Fruit fly (Drosophila melanogaster) whole organism, embryonic: ENCODE results near the gene CG46465.
A peak's percentile ranks its signal among the peaks of the same experiment; 100 is the strongest.

Source experiments
- CG10274 ChIP-seq: fragments of 200-800 bp; sonication (Bioruptor generic); optimal IDR thresholded peaks from 3 replicates; lab custom pipeline; 2017; ENCODE audit warnings: missing biosample characterization, mild to moderate bottlenecking, missing genetic modification characterization
- CG11247 ChIP-seq: fragments of 200-800 bp; sonication (Bioruptor generic); IDR thresholded peaks from 2 replicates; pipeline ENCODE4 v1.3.6; 2022; ENCODE audit warnings: missing biosample characterization, missing genetic modification characterization
- CG12071 ChIP-seq: fragments of 200-800 bp; sonication (Bioruptor generic); optimal IDR thresholded peaks from 3 replicates; lab custom pipeline; 2018; ENCODE audit warnings: missing biosample characterization, mild to moderate bottlenecking, missing genetic modification characterization
- CG12299 ChIP-seq: fragments of 200-800 bp; sonication (Bioruptor generic); optimal IDR thresholded peaks from 2 replicates; lab custom pipeline; 2018; ENCODE audit warnings: missing biosample characterization, mild to moderate bottlenecking, missing genetic modification characterization
- CG16815 ChIP-seq: fragments of 200-800 bp; sonication (Bioruptor generic); optimal IDR thresholded peaks from 3 replicates; lab custom pipeline; 2017; ENCODE audit warnings: missing biosample characterization, mild to moderate bottlenecking, missing genetic modification characterization
- CG17186 ChIP-seq: fragments of 200-800 bp; sonication (Bioruptor generic); optimal IDR thresholded peaks from 3 replicates; lab custom pipeline; 2017; ENCODE audit warnings: missing biosample characterization, missing genetic modification reagents, missing genetic modification characterization
- CG17328 ChIP-seq: fragments of 200-800 bp; sonication (Bioruptor generic); IDR thresholded peaks from 2 replicates; pipeline ENCODE4 v1.3.6; 2022; ENCODE audit warnings: missing biosample characterization, missing genetic modification characterization
- CG18599 ChIP-seq: fragments of 200-800 bp; sonication (Bioruptor generic); optimal IDR thresholded peaks from 3 replicates; lab custom pipeline; 2017; ENCODE audit warnings: missing biosample characterization, missing genetic modification characterization, mild to moderate bottlenecking, moderate library complexity, missing genetic modification reagents
- CG2202 ChIP-seq: fragments of 200-800 bp; sonication (Bioruptor generic); optimal IDR thresholded peaks from 2 replicates; lab custom pipeline; 2018; ENCODE audit warnings: missing biosample characterization, mild to moderate bottlenecking, missing genetic modification characterization
- CG30020 ChIP-seq: fragments of 200-800 bp; optimal IDR thresholded peaks from 2 replicates; lab custom pipeline; 2019; ENCODE audit warnings: missing biosample characterization, mild to moderate bottlenecking, missing genetic modification characterization, moderate library complexity
- CG31388 ChIP-seq: fragments of 200-800 bp; sonication (Bioruptor generic); optimal IDR thresholded peaks from 2 replicates; lab custom pipeline; 2016; ENCODE audit warnings: missing biosample characterization, missing genetic modification characterization
- CG31441 ChIP-seq: fragments of 200-800 bp; sonication (Bioruptor generic); IDR thresholded peaks from 2 replicates; pipeline ENCODE4 v1.3.6; 2022; ENCODE audit warnings: missing biosample characterization, missing genetic modification characterization
- CG32772 ChIP-seq: fragments of 200-800 bp; sonication (Bioruptor generic); IDR thresholded peaks from 2 replicates; pipeline ENCODE4 v1.3.6; 2022; ENCODE audit warnings: missing biosample characterization, missing genetic modification characterization
- CG3407 ChIP-seq: fragments of 200-800 bp; sonication (Bioruptor generic); optimal IDR thresholded peaks from 2 replicates; lab custom pipeline; 2018; ENCODE audit warnings: missing biosample characterization, mild to moderate bottlenecking, missing genetic modification characterization
- CG5953 ChIP-seq: fragments of 200-800 bp; sonication (Bioruptor generic); IDR thresholded peaks from 2 replicates; pipeline ENCODE4 v1.3.6; 2022; ENCODE audit warnings: missing biosample characterization, missing genetic modification characterization
- CG6791 ChIP-seq: fragments of 200-800 bp; sonication (Bioruptor generic); IDR thresholded peaks from 3 replicates; pipeline ENCODE4 v1.3.6; 2022; ENCODE audit warnings: missing biosample characterization, missing genetic modification characterization; ENCODE audit not compliant: partially characterized antibody
- CG7556 ChIP-seq: fragments of 200-800 bp; sonication (Bioruptor generic); optimal IDR thresholded peaks from 2 replicates; lab custom pipeline; 2017; ENCODE audit warnings: missing biosample characterization, mild to moderate bottlenecking, missing genetic modification characterization
- CG7928 ChIP-seq: fragments of 200-800 bp; sonication (Bioruptor generic); optimal IDR thresholded peaks from 2 replicates; lab custom pipeline; 2017; ENCODE audit warnings: missing biosample characterization, mild to moderate bottlenecking, missing genetic modification characterization
- CG9932 ChIP-seq: fragments of 200-800 bp; sonication (Bioruptor generic); IDR thresholded peaks from 2 replicates; pipeline ENCODE4 v1.3.6; 2022; ENCODE audit warnings: missing biosample characterization, missing genetic modification characterization
- Chrac-16 ChIP-seq: fragments of 200-800 bp; sonication (Bioruptor generic); optimal IDR thresholded peaks from 3 replicates; lab custom pipeline; 2016; ENCODE audit warnings: missing biosample characterization, missing genetic modification characterization
- D ChIP-seq, 2 experiments: fragments of 200-800 bp in 1 of 2; fragments of >200 bp in 1 of 2; sonication (Bioruptor generic) in 1 of 2; optimal IDR thresholded peaks; 2 replicates in 1 of 2; 3 replicates in 1 of 2; lab custom pipeline; 2017; ENCODE audit warnings: mild to moderate bottlenecking in 1 of 2, missing biosample characterization in 1 of 2, missing genetic modification characterization in 1 of 2, missing genetic modification reagents in 1 of 2
- Dbx ChIP-seq: fragments of 200-800 bp; sonication (Bioruptor generic); IDR thresholded peaks from 3 replicates; pipeline ENCODE4 v1.3.6; 2022; ENCODE audit warnings: missing biosample characterization, missing genetic modification characterization
- Dip3 ChIP-seq: fragments of 200-800 bp; sonication (Bioruptor generic); optimal IDR thresholded peaks from 3 replicates; lab custom pipeline; 2016; ENCODE audit warnings: missing biosample characterization, missing genetic modification characterization
- Doc3 ChIP-seq: fragments of 200-800 bp; sonication (Bioruptor generic); IDR thresholded peaks from 3 replicates; pipeline ENCODE4 v1.3.6; 2022; ENCODE audit warnings: missing biosample characterization, missing genetic modification characterization; ENCODE audit not compliant: partially characterized antibody
- Elba2 ChIP-seq: fragments of 200-800 bp; sonication (Bioruptor generic); optimal IDR thresholded peaks from 3 replicates; lab custom pipeline; 2016; ENCODE audit warnings: missing biosample characterization, missing genetic modification characterization
- MTF-1 ChIP-seq: fragments of 200-800 bp; sonication (Bioruptor generic); optimal IDR thresholded peaks from 2 replicates; lab custom pipeline; 2018; ENCODE audit warnings: missing biosample characterization, mild to moderate bottlenecking, missing genetic modification characterization, borderline replicate concordance
- Ptx1 ChIP-seq: fragments of 200-800 bp; sonication (Bioruptor generic); IDR thresholded peaks from 2 replicates; pipeline ENCODE4 v1.3.6; 2022; ENCODE audit warnings: missing biosample characterization, missing genetic modification characterization
- Sry-δ ChIP-seq: fragments of 200-800 bp; sonication (Bioruptor generic); optimal IDR thresholded peaks from 2 replicates; lab custom pipeline; 2016; ENCODE audit warnings: missing biosample characterization, missing genetic modification characterization
- Tbp ChIP-seq: fragments of >200 bp; optimal IDR thresholded peaks from 2 replicates; lab custom pipeline; 2018; ENCODE audit warnings: missing biosample characterization, missing genetic modification characterization
- Xrp1 ChIP-seq: fragments of 200-800 bp; sonication (Bioruptor generic); IDR thresholded peaks from 2 replicates; pipeline ENCODE4 v1.3.6; 2022; ENCODE audit warnings: missing biosample characterization, missing genetic modification characterization
- ac ChIP-seq: fragments of 200-800 bp; sonication (Bioruptor generic); optimal IDR thresholded peaks from 3 replicates; lab custom pipeline; 2017; ENCODE audit warnings: missing biosample characterization, mild to moderate bottlenecking, missing genetic modification characterization
- al ChIP-seq: fragments of 200-800 bp; sonication (Bioruptor generic); IDR thresholded peaks from 2 replicates; pipeline ENCODE4 v1.3.6; 2022; ENCODE audit warnings: missing biosample characterization, missing genetic modification characterization
- ato ChIP-seq: fragments of 200-800 bp; sonication (Bioruptor generic); IDR thresholded peaks from 2 replicates; pipeline ENCODE4 v1.3.6; 2022; ENCODE audit warnings: missing biosample characterization, missing genetic modification characterization; ENCODE audit not compliant: partially characterized antibody
- bsh ChIP-seq, 2 experiments: fragments of 200-800 bp; sonication (Bioruptor generic); optimal IDR thresholded peaks; 2 replicates each; lab custom pipeline; 2017 to 2018; ENCODE audit warnings: mild to moderate bottlenecking in 2 of 2, missing biosample characterization in 2 of 2, missing genetic modification characterization in 2 of 2, moderate library complexity in 1 of 2
- chm ChIP-seq: fragments of 200-800 bp; sonication (Bioruptor generic); IDR thresholded peaks from 2 replicates; pipeline ENCODE4 v1.3.6; 2022; ENCODE audit warnings: missing biosample characterization, missing genetic modification characterization
- esg ChIP-seq: fragments of 200-800 bp; sonication (Bioruptor generic); conservative IDR thresholded peaks from 2 replicates; pipeline ENCODE4 v1.3.6; 2022; ENCODE audit warnings: missing biosample characterization, missing genetic modification characterization
- ewg ChIP-seq: fragments of 200-800 bp; sonication (Bioruptor generic); optimal IDR thresholded peaks from 3 replicates; lab custom pipeline; 2017; ENCODE audit warnings: mild to moderate bottlenecking, missing biosample characterization, missing genetic modification reagents, missing genetic modification characterization
- gsb-n ChIP-seq: fragments of 200-800 bp; sonication (Bioruptor generic); optimal IDR thresholded peaks from 3 replicates; lab custom pipeline; 2018; ENCODE audit warnings: missing biosample characterization, mild to moderate bottlenecking, missing genetic modification characterization
- hth ChIP-seq: fragments of >200 bp; optimal IDR thresholded peaks from 2 replicates; lab custom pipeline; 2017; ENCODE audit warnings: inconsistent platforms
- luna ChIP-seq: fragments of 200-800 bp; sonication (Bioruptor generic); optimal IDR thresholded peaks from 2 replicates; lab custom pipeline; 2016; ENCODE audit warnings: missing biosample characterization, missing genetic modification characterization
- onecut ChIP-seq: fragments of 200-800 bp; sonication (Bioruptor generic); IDR thresholded peaks from 2 replicates; pipeline ENCODE4 v1.3.6; 2022; ENCODE audit warnings: missing biosample characterization, missing genetic modification characterization
- p53 ChIP-seq: fragments of 200-800 bp; sonication (Bioruptor generic); optimal IDR thresholded peaks from 2 replicates; lab custom pipeline; 2016; ENCODE audit warnings: missing biosample characterization, missing genetic modification characterization
- pfk ChIP-seq: fragments of 200-800 bp; sonication (Bioruptor generic); optimal IDR thresholded peaks from 2 replicates; lab custom pipeline; 2018; ENCODE audit warnings: missing biosample characterization, mild to moderate bottlenecking, missing genetic modification characterization, moderate library complexity
- pho ChIP-seq: fragments of 200-800 bp; sonication (Bioruptor generic); optimal IDR thresholded peaks from 2 replicates; lab custom pipeline; 2016; ENCODE audit warnings: missing biosample characterization, missing genetic modification characterization
- sd ChIP-seq: fragments of 200-800 bp; sonication (Bioruptor generic); optimal IDR thresholded peaks from 3 replicates; lab custom pipeline; 2018; ENCODE audit warnings: missing biosample characterization, mild to moderate bottlenecking, missing genetic modification characterization, moderate library complexity
- sens ChIP-seq: fragments of 200-800 bp; sonication (Bioruptor generic); peaks from one replicate; lab custom pipeline; 2016; ENCODE audit warnings: missing biosample characterization, missing genetic modification characterization
- slou ChIP-seq: fragments of 200-800 bp; sonication (Bioruptor generic); optimal IDR thresholded peaks from 3 replicates; lab custom pipeline; 2016; ENCODE audit warnings: missing biosample characterization, missing genetic modification characterization
- slp2 ChIP-seq: fragments of 200-800 bp; sonication (Bioruptor generic); optimal IDR thresholded peaks from 2 replicates; lab custom pipeline; 2016; ENCODE audit warnings: missing biosample characterization, missing genetic modification characterization
- tio ChIP-seq: fragments of 200-800 bp; sonication (Bioruptor generic); optimal IDR thresholded peaks from 2 replicates; lab custom pipeline; 2017; ENCODE audit warnings: missing biosample characterization, missing genetic modification characterization, inconsistent platforms
- unc-4 ChIP-seq: fragments of 200-800 bp; sonication (Bioruptor generic); IDR thresholded peaks from 2 replicates; pipeline ENCODE4 v1.3.6; 2022; ENCODE audit warnings: missing biosample characterization, missing genetic modification characterization; ENCODE audit not compliant: partially characterized antibody
- unpg ChIP-seq: fragments of 200-800 bp; sonication (Bioruptor generic); optimal IDR thresholded peaks from 3 replicates; lab custom pipeline; 2018; ENCODE audit warnings: missing biosample characterization, mild to moderate bottlenecking, missing genetic modification characterization, moderate library complexity
- vfl ChIP-seq: fragments of 200-800 bp; sonication (Bioruptor generic); optimal IDR thresholded peaks from 2 replicates; lab custom pipeline; 2016; ENCODE audit warnings: missing biosample characterization, missing genetic modification characterization

CG46465 gene

dm6 chr2L:19019160-19019592, 26.9 kb downstream of the CG46465 start (continued):
- TF ChIP-seq CG32772 (GFP tag; lab: Robert Waterston, UW) (no peak), unpg (GFP tag; lab: Kevin White, UChicago) (no peak), CG6791 (GFP tag; lab: Robert Waterston, UW) (no peak), CG12299 (tag; lab: Kevin White, UChicago) (no peak), D (optimal IDR thresholded peaks at IDR 0.05; lab: Kevin White, UChicago) (no peak), D (GFP tag; optimal IDR thresholded peaks at IDR 0.05; lab: Kevin White, UChicago) (no peak), esg (GFP tag; lab: Robert Waterston, UW) (no peak), chm (no peak), ewg (no peak), al (GFP tag; lab: Robert Waterston, UW) (no peak), Elba2 (GFP tag; lab: Kevin White, UChicago) (no peak), CG30020 (tag; lab: Kevin White, UChicago) (no peak), Doc3 (no peak), CG18599 (GFP tag; lab: Kevin White, UChicago) (peak; percentile 61), vfl (GFP tag; lab: Kevin White, UChicago) (no peak), ac (GFP tag; lab: Kevin White, UChicago) (no peak), slp2 (GFP tag; lab: Kevin White, UChicago) (no peak), pfk (GFP tag; lab: Kevin White, UChicago) (no peak), CG2202 (tag; lab: Kevin White, UChicago) (no peak), Xrp1 (GFP tag; lab: Robert Waterston, UW) (no peak), gsb-n (tag; lab: Kevin White, UChicago) (no peak), CG17328 (GFP tag; lab: Robert Waterston, UW) (no peak), CG9932 (GFP tag; lab: Robert Waterston, UW) (no peak), CG5953 (GFP tag; lab: Robert Waterston, UW) (no peak), CG10274 (GFP tag; lab: Kevin White, UChicago) (no peak), pho (GFP tag; lab: Kevin White, UChicago) (peak; percentile 37), CG12071 (GFP tag; lab: Kevin White, UChicago) (no peak), bsh (GFP tag; optimal IDR thresholded peaks at IDR 0.05; lab: Kevin White, UChicago) (no peak), unc-4 (GFP tag; lab: Robert Waterston, UW) (no peak), CG3407 (GFP tag; lab: Kevin White, UChicago) (no peak), Dbx (GFP tag; lab: Robert Waterston, UW) (no peak), p53 (GFP tag; lab: Kevin White, UChicago) (no peak), CG7928 (no peak), Tbp (no peak), CG16815 (GFP tag; lab: Kevin White, UChicago) (peak; percentile 7), MTF-1 (GFP tag; lab: Kevin White, UChicago) (no peak), Dip3 (GFP tag; lab: Kevin White, UChicago) (no peak), sens (peak; percentile 84), Chrac-16 (no peak), CG31441 (GFP tag; lab: Robert Waterston, UW) (0 out of 2 replicates have a peak, but pooled peaks have one; percentile 30), hth (no peak), CG11247 (GFP tag; lab: Robert Waterston, UW) (no peak), onecut (GFP tag; lab: Robert Waterston, UW) (no peak), CG17186 (GFP tag; lab: Kevin White, UChicago) (no peak), CG7556 (GFP tag; lab: Kevin White, UChicago) (peak; percentile 81), slou (GFP tag; lab: Kevin White, UChicago) (peak; percentile 2), sd (tag; lab: Kevin White, UChicago) (no peak), Ptx1 (GFP tag; lab: Robert Waterston, UW) (peak; percentile 44; the same call in 1 of the 2 replicates), luna (GFP tag; lab: Kevin White, UChicago) (no peak), ato (GFP tag; lab: Robert Waterston, UW) (no peak), tio (GFP tag; lab: Kevin White, UChicago) (peak; percentile 47), CG31388 (GFP tag; lab: Kevin White, UChicago) (no peak), Sry-δ (no peak)
